Fruit fly (Drosophila melanogaster): Measurements from ENCODE around the gene CG14137.

Gene CG14137

DNA sequence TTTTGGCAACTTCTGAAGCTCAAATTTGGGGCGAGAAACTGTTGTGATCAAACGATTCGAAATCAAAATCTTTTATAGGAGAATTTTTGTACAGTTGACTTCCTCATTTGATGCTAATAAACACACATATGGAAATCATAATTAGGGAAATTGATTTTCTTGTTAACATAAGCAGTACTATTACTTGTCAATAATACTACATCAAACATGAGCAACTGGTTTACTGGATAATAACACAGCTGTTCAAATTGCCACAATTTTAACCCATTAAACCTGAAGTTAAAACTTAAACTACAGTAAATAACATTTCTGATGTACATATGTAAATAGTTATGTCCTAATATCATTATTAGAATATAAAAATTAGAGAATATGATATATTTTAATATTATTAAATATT lies 19.9 kb downstream of the CG14137 start, which contains the start of gene CG43390 (continued):
- no peak for TF ChIP-seq CG7928 (GFP tag; optimal IDR thresholded peaks at IDR 0.05)
- TF ChIP-seq Hr51 (GFP tag; optimal IDR thresholded peaks at IDR 0.05), result no peak
- peak; percentile 7 for TF ChIP-seq Camta (GFP tag; optimal IDR thresholded peaks at IDR 0.05)
- no peak for TF ChIP-seq CG14441 (GFP tag; IDR thresholded peaks at IDR 0.05)
- no peak for TF ChIP-seq YL-1 (GFP tag; optimal IDR thresholded peaks at IDR 0.05)
- TF ChIP-seq CG18011 (GFP tag; optimal IDR thresholded peaks at IDR 0.05), result no peak
- no peak for TF ChIP-seq ftz-f1 (GFP tag; optimal IDR thresholded peaks at IDR 0.05)
- TF ChIP-seq ap (GFP tag; IDR thresholded peaks at IDR 0.05), result no peak
- TF ChIP-seq Med (GFP tag), result no peak
- no peak for TF ChIP-seq CG3838 (GFP tag; optimal IDR thresholded peaks at IDR 0.05)
- TF ChIP-seq stc (GFP tag; IDR thresholded peaks at IDR 0.05), result no peak
- no peak for TF ChIP-seq CG3163 (GFP tag; optimal IDR thresholded peaks at IDR 0.05)
- no peak for TF ChIP-seq Fer2 (tag; optimal IDR thresholded peaks at IDR 0.05)
- TF ChIP-seq wor (GFP tag; IDR thresholded peaks at IDR 0.05), result no peak
- TF ChIP-seq kah (GFP tag; optimal IDR thresholded peaks at IDR 0.05), result no peak
- no peak for TF ChIP-seq CG4282 (GFP tag; optimal IDR thresholded peaks at IDR 0.05)
- TF ChIP-seq pho (GFP tag; optimal IDR thresholded peaks at IDR 0.05), result peak; percentile 27
- TF ChIP-seq HLH4C (GFP tag; IDR thresholded peaks at IDR 0.05; ENCODE audit: partially characterized antibody), result no peak
- TF ChIP-seq toy (GFP tag; IDR thresholded peaks at IDR 0.05), result no peak
- no peak for TF ChIP-seq Ets65A (GFP tag)
- TF ChIP-seq CG3407 (GFP tag; optimal IDR thresholded peaks at IDR 0.05), result peak; percentile 4
- no peak for TF ChIP-seq CG43689 (GFP tag; IDR thresholded peaks at IDR 0.05)
- no peak for TF ChIP-seq CG9609 (GFP tag; optimal IDR thresholded peaks at IDR 0.05)
- no peak for TF ChIP-seq CG3281 (GFP tag; optimal IDR thresholded peaks at IDR 0.05)
- no peak for TF ChIP-seq CG32767 (GFP tag; IDR thresholded peaks at IDR 0.05)
- no peak for TF ChIP-seq CG18262 (tag; optimal IDR thresholded peaks at IDR 0.05)
- TF ChIP-seq crol (GFP tag; IDR thresholded peaks at IDR 0.05), result no peak
- no peak for TF ChIP-seq Lim3 (GFP tag; IDR thresholded peaks at IDR 0.05)
- TF ChIP-seq hth (optimal IDR thresholded peaks at IDR 0.05), result no peak
- no peak for TF ChIP-seq tup (GFP tag; optimal IDR thresholded peaks at IDR 0.05)
- no peak for TF ChIP-seq HLHmδ (GFP tag; optimal IDR thresholded peaks at IDR 0.05)
- TF ChIP-seq CG2116 (GFP tag; optimal IDR thresholded peaks at IDR 0.05), result no peak
- TF ChIP-seq CG2129 (GFP tag; IDR thresholded peaks at IDR 0.05; ENCODE audit: partially characterized antibody), result no peak
- TF ChIP-seq stwl (tag; optimal IDR thresholded peaks at IDR 0.05), result no peak
- TF ChIP-seq slou (GFP tag; optimal IDR thresholded peaks at IDR 0.05), result peak; percentile 4
- TF ChIP-seq CG16815 (GFP tag; optimal IDR thresholded peaks at IDR 0.05), result no peak
- no peak for TF ChIP-seq Ravus (GFP tag; IDR thresholded peaks at IDR 0.05)
- TF ChIP-seq NfI (GFP tag; optimal IDR thresholded peaks at IDR 0.05), result no peak
- TF ChIP-seq al (GFP tag; IDR thresholded peaks at IDR 0.05), result no peak
- no peak for TF ChIP-seq chinmo (GFP tag; IDR thresholded peaks at IDR 0.05; ENCODE audit: partially characterized antibody)
- peak; percentile 48 for TF ChIP-seq wek (GFP tag; optimal IDR thresholded peaks at IDR 0.05)
- TF ChIP-seq B-H1 (GFP tag; IDR thresholded peaks at IDR 0.05), result no peak
- TF ChIP-seq sens-2 (GFP tag; IDR thresholded peaks at IDR 0.05), result no peak
- no peak for TF ChIP-seq bigmax (GFP tag; optimal IDR thresholded peaks at IDR 0.05)
- TF ChIP-seq exex (tag; optimal IDR thresholded peaks at IDR 0.05), result peak; percentile 40
- no peak for TF ChIP-seq cwo (GFP tag; optimal IDR thresholded peaks at IDR 0.05)
- no peak for TF ChIP-seq tll (GFP tag; optimal IDR thresholded peaks at IDR 0.05)
- TF ChIP-seq cg (GFP tag; optimal IDR thresholded peaks at IDR 0.05), result no peak
- TF ChIP-seq CG18599 (GFP tag; optimal IDR thresholded peaks at IDR 0.05), result peak; percentile 76
- TF ChIP-seq Awh (GFP tag; IDR thresholded peaks at IDR 0.05), result no peak; the same call in 1 of the 2 replicates
- no peak for TF ChIP-seq mld (GFP tag; IDR thresholded peaks at IDR 0.05; ENCODE audit: partially characterized antibody)
- no peak for TF ChIP-seq CG7357 (GFP tag; IDR thresholded peaks at IDR 0.05)

Measured in whole organism, embryonic.